Fruit fly (Drosophila melanogaster): ENCODE data around the gene okr.

Gene okr

dm6 chr2L:2945438-2946220 lies 46.9 kb downstream of the okr start (continued):
- TF ChIP-seq CG12299 (tag; optimal IDR thresholded peaks at IDR 0.05) (no peak), sima (GFP tag; optimal IDR thresholded peaks at IDR 0.05) (no peak), zfh1 (GFP tag; IDR thresholded peaks at IDR 0.05) (no peak), dpn (GFP tag; optimal IDR thresholded peaks at IDR 0.05) (no peak), CG4707 (GFP tag; optimal IDR thresholded peaks at IDR 0.05) (no peak), CG15514 (GFP tag; optimal IDR thresholded peaks at IDR 0.05) (no peak), D (optimal IDR thresholded peaks at IDR 0.05) (no peak), D (GFP tag; optimal IDR thresholded peaks at IDR 0.05) (no peak), CG14014 (GFP tag; IDR thresholded peaks at IDR 0.05) (no peak), H15 (GFP tag; IDR thresholded peaks at IDR 0.05) (no peak), CG32767 (GFP tag; IDR thresholded peaks at IDR 0.05) (no peak), sisA (GFP tag; IDR thresholded peaks at IDR 0.05) (no peak), peb (GFP tag; IDR thresholded peaks at IDR 0.05) (no peak), Adf1 (GFP tag; IDR thresholded peaks at IDR 0.05) (no peak), Tbp (GFP tag; optimal IDR thresholded peaks at IDR 0.05) (peak; percentile 73), kah (GFP tag; optimal IDR thresholded peaks at IDR 0.05) (no peak), Nf-YC (tag; optimal IDR thresholded peaks at IDR 0.05) (no peak), crp (GFP tag; optimal IDR thresholded peaks at IDR 0.05) (no peak)

dm6 chr2L:2944509-2944908 lies 48.0 kb downstream of the okr start:
- TF ChIP-seq Spps (tag; optimal IDR thresholded peaks at IDR 0.05) (no peak), CG13424 (tag; optimal IDR thresholded peaks at IDR 0.05) (peak; percentile 3), CG13624 (GFP tag; optimal IDR thresholded peaks at IDR 0.05) (no peak), row (GFP tag; IDR thresholded peaks at IDR 0.05) (peak; percentile 30; the same call in 1 of the 3 replicates), ken (GFP tag; IDR thresholded peaks at IDR 0.05) (0 out of 3 replicates have a peak, but pooled peaks have one; percentile 26), NFAT (GFP tag; IDR thresholded peaks at IDR 0.05) (no peak), CG15514 (GFP tag; optimal IDR thresholded peaks at IDR 0.05) (peak; percentile 19), hkb (optimal IDR thresholded peaks at IDR 0.05) (no peak), hkb (GFP tag; IDR thresholded peaks at IDR 0.05) (0 out of 2 replicates have a peak, but pooled peaks have one; percentile 31), CG2120 (GFP tag; optimal IDR thresholded peaks at IDR 0.05) (peak; percentile 46), CG10979 (tag; optimal IDR thresholded peaks at IDR 0.05) (peak; percentile 5), Atf6 (GFP tag; IDR thresholded peaks at IDR 0.05) (no peak), Myb (GFP tag; optimal IDR thresholded peaks at IDR 0.05) (no peak), CG3163 (GFP tag; optimal IDR thresholded peaks at IDR 0.05) (no peak), gce (GFP tag; IDR thresholded peaks at IDR 0.05) (no peak), HHEX (GFP tag; optimal IDR thresholded peaks at IDR 0.05) (peak; percentile 10), gem (tag; optimal IDR thresholded peaks at IDR 0.05) (peak; percentile 22), bsh (GFP tag; optimal IDR thresholded peaks at IDR 0.05) (peak in 1 of 2 experiments; percentile 25), CG11695 (GFP tag; IDR thresholded peaks at IDR 0.05) (0 out of 3 replicates have a peak, but pooled peaks have one; percentile 17), D19B (GFP tag; optimal IDR thresholded peaks at IDR 0.05) (peak; percentile 33), CG33213 (GFP tag; optimal IDR thresholded peaks at IDR 0.05) (no peak), slbo (GFP tag; IDR thresholded peaks at IDR 0.05) (peak; percentile 45; the same call in 1 of the 2 replicates), D19A (tag; optimal IDR thresholded peaks at IDR 0.05) (peak; percentile 32), Fer1 (GFP tag; optimal IDR thresholded peaks at IDR 0.05) (peak; percentile 46), CG32532 (GFP tag; IDR thresholded peaks at IDR 0.05) (peak; percentile 47; the same call in 1 of the 2 replicates), twi (tag; optimal IDR thresholded peaks at IDR 0.05) (no peak), Hsf (GFP tag; optimal IDR thresholded peaks at IDR 0.05) (peak; percentile 9), onecut (GFP tag; IDR thresholded peaks at IDR 0.05) (no peak), ash1 (GFP tag; optimal IDR thresholded peaks at IDR 0.05) (no peak), fd64A (GFP tag; optimal IDR thresholded peaks at IDR 0.05) (no peak), CG2889 (GFP tag; IDR thresholded peaks at IDR 0.05) (0 out of 3 replicates have a peak, but pooled peaks have one; percentile 6), CG9727 (GFP tag; optimal IDR thresholded peaks at IDR 0.05) (peak; percentile 28), CG18599 (GFP tag; optimal IDR thresholded peaks at IDR 0.05) (peak; percentile 63)
